Fruit fly (Drosophila melanogaster) whole organism, embryonic: ENCODE data around the gene Nubp1.

ENCODE experiments used
- Asciz ChIP-seq: fragments of 200-800 bp; sonication (Bioruptor generic); optimal IDR thresholded peaks from 2 replicates; lab custom pipeline; 2017; ENCODE audit warnings: missing biosample characterization, mild to moderate bottlenecking, missing genetic modification characterization, missing genetic modification reagents
- Blimp-1 ChIP-seq: fragments of 200-800 bp; sonication (Bioruptor generic); optimal IDR thresholded peaks from 3 replicates; lab custom pipeline; 2018; ENCODE audit warnings: missing biosample characterization, missing genetic modification characterization, mild to moderate bottlenecking, moderate library complexity, missing genetic modification reagents
- CG10959 ChIP-seq: fragments of 200-800 bp; sonication (Bioruptor generic); IDR thresholded peaks from 2 replicates; pipeline ENCODE4 v1.3.6; 2022; ENCODE audit warnings: missing biosample characterization, missing genetic modification characterization
- CG11560 ChIP-seq: fragments of 200-800 bp; sonication (Bioruptor generic); IDR thresholded peaks from 3 replicates; pipeline ENCODE4 v1.3.6; 2022; ENCODE audit warnings: missing biosample characterization, missing genetic modification characterization
- CG12219 ChIP-seq: fragments of 200-800 bp; sonication (Bioruptor generic); optimal IDR thresholded peaks from 3 replicates; lab custom pipeline; 2018; ENCODE audit warnings: missing biosample characterization, mild to moderate bottlenecking, missing genetic modification characterization
- CG16813 ChIP-seq: fragments of 200-800 bp; sonication (Bioruptor generic); IDR thresholded peaks from 3 replicates; pipeline ENCODE4 v1.3.6; 2022; ENCODE audit warnings: missing biosample characterization, missing genetic modification characterization; ENCODE audit not compliant: partially characterized antibody
- CG18476 ChIP-seq: fragments of 200-800 bp; sonication (Bioruptor generic); optimal IDR thresholded peaks from 2 replicates; lab custom pipeline; 2016; ENCODE audit warnings: missing biosample characterization, mild to moderate bottlenecking, missing genetic modification characterization
- CG2129 ChIP-seq: fragments of 200-800 bp; sonication (Bioruptor generic); IDR thresholded peaks from 2 replicates; pipeline ENCODE4 v1.3.6; 2022; ENCODE audit warnings: missing biosample characterization, missing genetic modification characterization; ENCODE audit not compliant: partially characterized antibody
- CG3163 ChIP-seq: fragments of 200-800 bp; sonication (Bioruptor generic); optimal IDR thresholded peaks from 3 replicates; lab custom pipeline; 2016; ENCODE audit warnings: missing biosample characterization, missing genetic modification characterization
- CG34224 ChIP-seq: fragments of 200-800 bp; sonication (Bioruptor generic); IDR thresholded peaks from 3 replicates; pipeline ENCODE4 v1.3.6; 2022; ENCODE audit warnings: missing biosample characterization, missing genetic modification characterization; ENCODE audit not compliant: partially characterized antibody
- CG34422 ChIP-seq: fragments of 200-800 bp; sonication (Bioruptor generic); IDR thresholded peaks from 3 replicates; pipeline ENCODE4 v1.3.6; 2022; ENCODE audit warnings: missing biosample characterization, missing genetic modification characterization
- CG4328 ChIP-seq: fragments of 200-800 bp; sonication (Bioruptor generic); optimal IDR thresholded peaks from 3 replicates; lab custom pipeline; 2017; ENCODE audit warnings: missing biosample characterization, missing genetic modification reagents, missing genetic modification characterization
- CG4360 ChIP-seq: fragments of 200-800 bp; sonication (Bioruptor generic); IDR thresholded peaks from 2 replicates; pipeline ENCODE4 v1.3.6; 2022; ENCODE audit warnings: missing biosample characterization, missing genetic modification characterization
- CG8765 ChIP-seq: fragments of 200-800 bp; sonication (Bioruptor generic); IDR thresholded peaks from 2 replicates; pipeline ENCODE4 v1.3.6; 2022; ENCODE audit warnings: missing biosample characterization, missing genetic modification characterization
- CG8944 ChIP-seq: fragments of 200-800 bp; sonication (Bioruptor generic); optimal IDR thresholded peaks from 3 replicates; lab custom pipeline; 2016; ENCODE audit warnings: missing biosample characterization, missing genetic modification characterization
- CG9437 ChIP-seq: fragments of 200-800 bp; sonication (Bioruptor generic); optimal IDR thresholded peaks from 2 replicates; lab custom pipeline; 2018; ENCODE audit warnings: missing biosample characterization, mild to moderate bottlenecking, missing genetic modification characterization
- Chrac-16 ChIP-seq: fragments of 200-800 bp; sonication (Bioruptor generic); optimal IDR thresholded peaks from 3 replicates; lab custom pipeline; 2016; ENCODE audit warnings: missing biosample characterization, missing genetic modification characterization
- D19B ChIP-seq: fragments of 200-800 bp; sonication (Bioruptor generic); optimal IDR thresholded peaks from 2 replicates; lab custom pipeline; 2017; ENCODE audit warnings: missing biosample characterization, mild to moderate bottlenecking, missing genetic modification characterization
- Eip74EF ChIP-seq, 2 experiments: fragments of 200-800 bp in 1 of 2; fragments of >200 bp in 1 of 2; sonication (Bioruptor generic) in 1 of 2; optimal IDR thresholded peaks; 2 replicates each; lab custom pipeline; 2017 to 2019; ENCODE audit warnings: missing biosample characterization in 2 of 2, missing genetic modification characterization in 2 of 2, mild to moderate bottlenecking in 1 of 2, moderate library complexity in 1 of 2
- Gsc ChIP-seq: fragments of 200-800 bp; sonication (Bioruptor generic); IDR thresholded peaks from 2 replicates; pipeline ENCODE4 v1.3.6; 2022; ENCODE audit warnings: missing biosample characterization, missing genetic modification characterization
- HLH4C ChIP-seq: fragments of 200-800 bp; sonication (Bioruptor generic); IDR thresholded peaks from 3 replicates; pipeline ENCODE4 v1.3.6; 2022; ENCODE audit warnings: missing biosample characterization, missing genetic modification characterization; ENCODE audit not compliant: partially characterized antibody
- HLHmδ ChIP-seq: fragments of 200-800 bp; sonication (Bioruptor generic); optimal IDR thresholded peaks from 2 replicates; lab custom pipeline; 2018; ENCODE audit warnings: missing biosample characterization, mild to moderate bottlenecking, missing genetic modification characterization, moderate library complexity
- Jarid2 ChIP-seq: fragments of 200-800 bp; sonication (Bioruptor generic); optimal IDR thresholded peaks from 3 replicates; lab custom pipeline; 2017; ENCODE audit warnings: mild to moderate bottlenecking, missing biosample characterization, missing genetic modification reagents, missing genetic modification characterization
- Mad ChIP-seq: fragments of 200-800 bp; sonication (Bioruptor generic); optimal IDR thresholded peaks from 2 replicates; lab custom pipeline; 2016; ENCODE audit warnings: missing biosample characterization, missing genetic modification characterization
- Meics ChIP-seq: fragments of 200-800 bp; sonication (Bioruptor generic); optimal IDR thresholded peaks from 2 replicates; lab custom pipeline; 2017; ENCODE audit warnings: missing biosample characterization, mild to moderate bottlenecking, missing genetic modification characterization
- Nf-YC ChIP-seq: fragments of 200-800 bp; optimal IDR thresholded peaks from 3 replicates; lab custom pipeline; 2019; ENCODE audit warnings: missing biosample characterization, mild to moderate bottlenecking, missing genetic modification characterization, moderate library complexity
- Poxn ChIP-seq: fragments of 200-800 bp; sonication (Bioruptor generic); IDR thresholded peaks from 2 replicates; pipeline ENCODE4 v1.3.6; 2022; ENCODE audit warnings: missing biosample characterization, missing genetic modification characterization
- abd-A ChIP-seq: fragments of 200-800 bp; sonication (Bioruptor generic); optimal IDR thresholded peaks from 3 replicates; lab custom pipeline; 2019; ENCODE audit warnings: missing biosample characterization, mild to moderate bottlenecking, missing genetic modification characterization, moderate library complexity
- amos ChIP-seq: fragments of 200-800 bp; sonication (Bioruptor generic); IDR thresholded peaks from 2 replicates; pipeline ENCODE4 v1.3.6; 2022; ENCODE audit warnings: missing biosample characterization, missing genetic modification characterization; ENCODE audit not compliant: partially characterized antibody
- az2 ChIP-seq: fragments of 200-800 bp; sonication (Bioruptor generic); optimal IDR thresholded peaks from 3 replicates; lab custom pipeline; 2016; ENCODE audit warnings: missing biosample characterization, missing genetic modification characterization
- bbx ChIP-seq: fragments of 200-800 bp; sonication (Bioruptor generic); IDR thresholded peaks from 2 replicates; pipeline ENCODE4 v1.3.6; 2022; ENCODE audit warnings: missing biosample characterization, missing genetic modification characterization; ENCODE audit not compliant: partially characterized antibody
- bowl ChIP-seq: fragments of 200-800 bp; sonication (Bioruptor generic); IDR thresholded peaks from 2 replicates; pipeline ENCODE4 v1.3.6; 2022; ENCODE audit warnings: missing biosample characterization, missing genetic modification characterization
- cad ChIP-seq: fragments of >200 bp; optimal IDR thresholded peaks from 2 replicates; lab custom pipeline; 2017; ENCODE audit warnings: missing biosample characterization, missing genetic modification characterization
- caup ChIP-seq: fragments of 200-800 bp; sonication (Bioruptor generic); optimal IDR thresholded peaks from 3 replicates; lab custom pipeline; 2017; ENCODE audit warnings: missing biosample characterization, mild to moderate bottlenecking, missing genetic modification characterization, moderate library complexity; ENCODE audit not compliant: severe bottlenecking
- chinmo ChIP-seq: fragments of 200-800 bp; sonication (Bioruptor generic); IDR thresholded peaks from 4 replicates; pipeline ENCODE4 v1.3.6; 2022; ENCODE audit warnings: missing biosample characterization, missing genetic modification characterization; ENCODE audit not compliant: partially characterized antibody
- da ChIP-seq: fragments of 200-800 bp; sonication (Bioruptor generic); optimal IDR thresholded peaks from 2 replicates; lab custom pipeline; 2016; ENCODE audit warnings: missing biosample characterization, missing genetic modification characterization
- dmrt99B ChIP-seq: fragments of 200-800 bp; sonication (Bioruptor generic); optimal IDR thresholded peaks from 2 replicates; lab custom pipeline; 2018; ENCODE audit warnings: missing biosample characterization, mild to moderate bottlenecking, missing genetic modification characterization, moderate library complexity
- gcm ChIP-seq: fragments of 200-800 bp; sonication (Bioruptor generic); optimal IDR thresholded peaks from 2 replicates; lab custom pipeline; 2019; ENCODE audit warnings: missing biosample characterization, mild to moderate bottlenecking, missing genetic modification characterization, moderate library complexity
- gfzf ChIP-seq: fragments of 200-800 bp; sonication (Bioruptor generic); optimal IDR thresholded peaks from 2 replicates; lab custom pipeline; 2016; ENCODE audit warnings: missing biosample characterization, mild to moderate bottlenecking, missing genetic modification characterization, moderate library complexity
- gsb ChIP-seq: fragments of 200-800 bp; sonication (Bioruptor generic); IDR thresholded peaks from 2 replicates; pipeline ENCODE4 v1.3.6; 2022; ENCODE audit warnings: missing biosample characterization, missing genetic modification characterization
- hth ChIP-seq: fragments of >200 bp; optimal IDR thresholded peaks from 2 replicates; lab custom pipeline; 2017; ENCODE audit warnings: inconsistent platforms
- kah ChIP-seq: fragments of 200-800 bp; sonication (Bioruptor generic); optimal IDR thresholded peaks from 2 replicates; lab custom pipeline; 2018; ENCODE audit warnings: missing biosample characterization, mild to moderate bottlenecking, missing genetic modification characterization
- oc ChIP-seq: fragments of 200-800 bp; sonication (Bioruptor generic); optimal IDR thresholded peaks from 2 replicates; lab custom pipeline; 2018; ENCODE audit warnings: missing biosample characterization, mild to moderate bottlenecking, missing genetic modification characterization, moderate library complexity
- slp2 ChIP-seq: fragments of 200-800 bp; sonication (Bioruptor generic); optimal IDR thresholded peaks from 2 replicates; lab custom pipeline; 2016; ENCODE audit warnings: missing biosample characterization, missing genetic modification characterization
- so ChIP-seq: fragments of 200-800 bp; sonication (Bioruptor generic); IDR thresholded peaks from 3 replicates; pipeline ENCODE4 v1.3.6; 2022; ENCODE audit warnings: missing biosample characterization, missing genetic modification characterization
- trh ChIP-seq: fragments of 200-800 bp; sonication (Bioruptor generic); optimal IDR thresholded peaks from 2 replicates; lab custom pipeline; 2016; ENCODE audit warnings: missing biosample characterization, missing genetic modification characterization
- unc-4 ChIP-seq: fragments of 200-800 bp; sonication (Bioruptor generic); IDR thresholded peaks from 2 replicates; pipeline ENCODE4 v1.3.6; 2022; ENCODE audit warnings: missing biosample characterization, missing genetic modification characterization; ENCODE audit not compliant: partially characterized antibody
- usp ChIP-seq: fragments of >200 bp; optimal IDR thresholded peaks from 2 replicates; lab custom pipeline; 2017; ENCODE audit warnings: missing biosample characterization, missing genetic modification characterization
- z ChIP-seq: fragments of 200-800 bp; sonication (Bioruptor generic); IDR thresholded peaks from 3 replicates; pipeline ENCODE4 v1.3.6; 2022; ENCODE audit warnings: missing biosample characterization, missing genetic modification characterization

Nubp1 gene

dm6 chr2L:16689800-16690618 lies 42.3 kb upstream of the Nubp1 start (continued):
- TF ChIP-seq trh (GFP tag; lab: Kevin White, UChicago) (no peak), CG4328 (GFP tag; lab: Kevin White, UChicago) (no peak), gfzf (no peak), CG8765 (GFP tag; lab: Robert Waterston, UW) (no peak), Asciz (GFP tag; lab: Kevin White, UChicago) (no peak), cad (GFP tag; lab: Kevin White, UChicago) (no peak), so (GFP tag; lab: Robert Waterston, UW) (no peak), CG3163 (GFP tag; lab: Kevin White, UChicago) (no peak), bowl (GFP tag; lab: Robert Waterston, UW) (no peak), caup (no peak), CG2129 (GFP tag; lab: Robert Waterston, UW) (no peak), Jarid2 (GFP tag; lab: Kevin White, UChicago) (no peak), CG9437 (GFP tag; lab: Kevin White, UChicago) (peak; percentile 56), Poxn (no peak), Mad (GFP tag; lab: Kevin White, UChicago) (no peak), chinmo (GFP tag; lab: Robert Waterston, UW) (no peak), abd-A (tag; lab: Kevin White, UChicago) (no peak), CG18476 (GFP tag; lab: Kevin White, UChicago) (no peak), usp (GFP tag; lab: Kevin White, UChicago) (no peak), Gsc (no peak), slp2 (GFP tag; lab: Kevin White, UChicago) (no peak), HLHmδ (GFP tag; lab: Kevin White, UChicago) (no peak), z (no peak), Chrac-16 (no peak), unc-4 (GFP tag; lab: Robert Waterston, UW) (no peak), oc (tag; lab: Kevin White, UChicago) (no peak), CG11560 (tag; lab: Robert Waterston, UW) (no peak), Meics (GFP tag; lab: Kevin White, UChicago) (no peak), amos (GFP tag; lab: Robert Waterston, UW) (no peak), gsb (no peak), da (GFP tag; lab: Kevin White, UChicago) (no peak), kah (no peak), CG10959 (GFP tag; lab: Robert Waterston, UW) (no peak), CG4360 (GFP tag; lab: Robert Waterston, UW) (no peak), hth (lab: Kevin White, UChicago) (no peak), az2 (GFP tag; lab: Kevin White, UChicago) (peak; percentile 30), CG8944 (GFP tag; lab: Kevin White, UChicago) (peak; percentile 17), CG34224 (GFP tag; lab: Robert Waterston, UW) (no peak), Blimp-1 (GFP tag; lab: Kevin White, UChicago) (no peak), HLH4C (GFP tag; lab: Robert Waterston, UW) (no peak), CG12219 (no peak), bbx (GFP tag; lab: Robert Waterston, UW) (no peak), Nf-YC (peak; percentile 48), dmrt99B (no peak), D19B (GFP tag; lab: Kevin White, UChicago) (no peak), Eip74EF (GFP tag; optimal IDR thresholded peaks at IDR 0.05; lab: Kevin White, UChicago) (no peak), CG34422 (GFP tag; lab: Robert Waterston, UW) (no peak), gcm (no peak), CG16813 (GFP tag; lab: Robert Waterston, UW) (no peak)
